Worm (Caenorhabditis elegans): Measurements from ENCODE around the gene C10C6.13.

DNA sequence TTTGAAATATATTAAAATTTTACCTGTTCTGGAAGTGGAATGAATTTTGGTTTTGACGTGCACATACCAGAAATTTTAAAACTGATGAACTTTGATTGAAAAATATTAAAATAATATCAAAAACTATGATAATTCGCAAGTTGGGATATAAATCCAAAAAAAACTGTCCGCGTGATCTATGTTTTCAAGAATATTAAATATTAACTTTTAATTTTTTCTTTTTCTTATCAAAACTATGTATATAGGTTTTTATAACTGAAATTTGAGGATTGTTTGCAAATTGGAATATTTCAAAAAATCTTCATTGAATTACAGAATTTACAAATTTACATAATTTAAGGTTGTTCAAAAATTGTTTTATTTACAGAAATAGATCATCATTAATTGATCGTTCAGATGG lies 4.4 kb downstream of the C10C6.13 start, which contains the start of gene C10C6.3:
- TF ChIP-seq lin-11 (tag; optimal IDR thresholded peaks at IDR 0.05) = no peak
- TF ChIP-seq zag-1 (tag; optimal IDR thresholded peaks at IDR 0.05) = no peak
- no peak for TF ChIP-seq ztf-4 (tag; optimal IDR thresholded peaks at IDR 0.05)
- TF ChIP-seq skn-1 (tag; optimal IDR thresholded peaks at IDR 0.05) = no peak
- no peak for TF ChIP-seq unc-39 (tag; optimal IDR thresholded peaks at IDR 0.05)
- no peak for TF ChIP-seq mab-5 (tag; optimal IDR thresholded peaks at IDR 0.05)
- TF ChIP-seq snpc-4 (tag; optimal IDR thresholded peaks at IDR 0.05) = no peak

Measured in whole organism, L2 larva.